Fruit fly (Drosophila melanogaster): Measurements from ENCODE around the gene CG4080.

The CG4080 gene

dm6 chr3L:9426656-9427294 lies 27.7 kb upstream of the CG4080 start, which contains the start of the genes Atat and Shc:
Atat (minus strand) TSS chr3L:9426758.
Shc (plus strand) TSS chr3L:9427010.
- no peak for TF ChIP-seq yki (optimal IDR thresholded peaks at IDR 0.05)
- peak; percentile 98 for TF ChIP-seq CG12236 (GFP tag; optimal IDR thresholded peaks at IDR 0.05)
- TF ChIP-seq CG12071 (GFP tag; optimal IDR thresholded peaks at IDR 0.05), result peak; percentile 97
- peak; percentile 100 for TF ChIP-seq CG34422 (GFP tag; IDR thresholded peaks at IDR 0.05)
- peak; percentile 99 for TF ChIP-seq gem (tag; optimal IDR thresholded peaks at IDR 0.05)
- peak; percentile 53 for TF ChIP-seq Dp (GFP tag; optimal IDR thresholded peaks at IDR 0.05)
- peak; percentile 99 for TF ChIP-seq Atf-2 (GFP tag; optimal IDR thresholded peaks at IDR 0.05)
- TF ChIP-seq CG2889 (GFP tag; IDR thresholded peaks at IDR 0.05), result peak; percentile 100
- peak; percentile 97 for TF ChIP-seq CG4328 (GFP tag; optimal IDR thresholded peaks at IDR 0.05)
- peak; percentile 100 for TF ChIP-seq CG9609 (GFP tag; optimal IDR thresholded peaks at IDR 0.05)
- peak; percentile 98 for TF ChIP-seq CG3065 (GFP tag; optimal IDR thresholded peaks at IDR 0.05)
- peak; percentile 100 for TF ChIP-seq CG9797 (GFP tag; optimal IDR thresholded peaks at IDR 0.05)
- peak; percentile 99 for TF ChIP-seq NfI (GFP tag; optimal IDR thresholded peaks at IDR 0.05)
- peak; percentile 98 for TF ChIP-seq Awh (GFP tag; IDR thresholded peaks at IDR 0.05)
- TF ChIP-seq H15 (GFP tag; IDR thresholded peaks at IDR 0.05), result peak; percentile 100
- TF ChIP-seq chn (GFP tag; optimal IDR thresholded peaks at IDR 0.05), result peak; percentile 100
- peak; percentile 99 for TF ChIP-seq Meics (GFP tag; optimal IDR thresholded peaks at IDR 0.05)
- peak; percentile 87 for TF ChIP-seq CG4360 (GFP tag; IDR thresholded peaks at IDR 0.05)
- peak; percentile 100 for TF ChIP-seq CG9932 (GFP tag; IDR thresholded peaks at IDR 0.05)
- TF ChIP-seq Nf-YB (GFP tag; optimal IDR thresholded peaks at IDR 0.05), result peak; percentile 87
- peak; percentile 42 for TF ChIP-seq CG1832 (GFP tag; optimal IDR thresholded peaks at IDR 0.05)
- TF ChIP-seq CG5953 (GFP tag; IDR thresholded peaks at IDR 0.05), result peak; percentile 98
- TF ChIP-seq Dek (tag; optimal IDR thresholded peaks at IDR 0.05), result peak; percentile 99
- peak; percentile 99 for TF ChIP-seq CG18599 (GFP tag; optimal IDR thresholded peaks at IDR 0.05)
- TF ChIP-seq Dfd (GFP tag; optimal IDR thresholded peaks at IDR 0.05), result peak in 1 of 2 experiments; percentile 87
- peak; percentile 98 for TF ChIP-seq ewg (GFP tag; optimal IDR thresholded peaks at IDR 0.05)
- TF ChIP-seq CG12391 (tag; optimal IDR thresholded peaks at IDR 0.05), result peak; percentile 99
- peak; percentile 85 for TF ChIP-seq abd-A (tag; optimal IDR thresholded peaks at IDR 0.05)
- TF ChIP-seq chinmo (GFP tag; IDR thresholded peaks at IDR 0.05; ENCODE audit: partially characterized antibody), result peak; percentile 53; the same call in 2 of the 4 replicates
- peak; percentile 95 for TF ChIP-seq nau (GFP tag; optimal IDR thresholded peaks at IDR 0.05)
- TF ChIP-seq pros (GFP tag; optimal IDR thresholded peaks at IDR 0.05), result peak; percentile 21
- TF ChIP-seq dimm (GFP tag; IDR thresholded peaks at IDR 0.05), result peak; percentile 98
- peak; percentile 96 for TF ChIP-seq CG3163 (GFP tag; optimal IDR thresholded peaks at IDR 0.05)
- peak in 1 of 2 experiments; percentile 96 for TF ChIP-seq eve (GFP tag; optimal IDR thresholded peaks at IDR 0.05)
- peak; percentile 99 for TF ChIP-seq CG33213 (GFP tag; optimal IDR thresholded peaks at IDR 0.05)
- peak; percentile 99 for TF ChIP-seq Nf-YA (GFP tag; IDR thresholded peaks at IDR 0.05)
- TF ChIP-seq CG17612 (GFP tag; IDR thresholded peaks at IDR 0.05), result peak; percentile 99
- TF ChIP-seq CG11696 (GFP tag; IDR thresholded peaks at IDR 0.05), result peak; percentile 95
- TF ChIP-seq CG8281 (tag; optimal IDR thresholded peaks at IDR 0.05), result peak; percentile 92
- TF ChIP-seq onecut (GFP tag; IDR thresholded peaks at IDR 0.05), result peak; percentile 94
- peak; percentile 86 for TF ChIP-seq E2f2 (GFP tag; IDR thresholded peaks at IDR 0.05)
- peak; percentile 93 for TF ChIP-seq Dll (GFP tag; IDR thresholded peaks at IDR 0.05; ENCODE audit: partially characterized antibody)
- peak; percentile 98 for TF ChIP-seq CG2712 (tag; optimal IDR thresholded peaks at IDR 0.05)
- peak; percentile 94 for TF ChIP-seq scrt (GFP tag; optimal IDR thresholded peaks at IDR 0.05)
- TF ChIP-seq CG11456 (GFP tag; IDR thresholded peaks at IDR 0.05), result peak; percentile 100
- TF ChIP-seq tx (GFP tag; optimal IDR thresholded peaks at IDR 0.05), result peak; percentile 100
- peak; percentile 100 for TF ChIP-seq Gug (GFP tag; IDR thresholded peaks at IDR 0.05)
- peak in 1 of 2 experiments; percentile 89 for TF ChIP-seq Eip74EF (GFP tag; optimal IDR thresholded peaks at IDR 0.05)
- peak; percentile 96 for TF ChIP-seq CG15514 (GFP tag; optimal IDR thresholded peaks at IDR 0.05)

Data from whole organism, embryonic.